Worm (Caenorhabditis elegans) whole organism, mixed stage, embryonic: ENCODE results near the gene srsx-33.

Source experiments
- bed-3 ChIP-seq: fragments of 200-800 bp; sonication (Bioruptor generic); optimal IDR thresholded peaks from 3 replicates; lab custom pipeline; 2018; ENCODE audit warnings: mild to moderate bottlenecking, missing genetic modification characterization, moderate library complexity, missing compliant biosample characterization
- blmp-1 ChIP-seq: fragments of 150-350 bp; optimal IDR thresholded peaks from 2 replicates; lab custom pipeline; 2014; ENCODE audit warnings: missing biosample characterization, missing genetic modification characterization
- lin-13 ChIP-seq: fragments of 150-350 bp; optimal IDR thresholded peaks from 2 replicates; lab custom pipeline; 2014; ENCODE audit warnings: missing biosample characterization, missing genetic modification characterization
- mab-5 ChIP-seq: fragments of 150-350 bp; optimal IDR thresholded peaks from 2 replicates; lab custom pipeline; 2014; ENCODE audit warnings: missing biosample characterization, missing genetic modification characterization
- mep-1 ChIP-seq: fragments of 150-350 bp; optimal IDR thresholded peaks from 2 replicates; lab custom pipeline; 2017; ENCODE audit warnings: missing biosample characterization, missing genetic modification reagents, missing genetic modification characterization, inconsistent platforms
- mls-2 ChIP-seq: sonication (generic microtip); optimal IDR thresholded peaks from 2 replicates; lab custom pipeline; 2016; ENCODE audit warnings: mild to moderate bottlenecking, missing genetic modification characterization, moderate library complexity, missing compliant biosample characterization
- nhr-2 ChIP-seq: fragments of 150-350 bp; optimal IDR thresholded peaks from 2 replicates; lab custom pipeline; 2014; ENCODE audit warnings: missing biosample characterization, missing genetic modification characterization
- nhr-237 ChIP-seq: fragments of 150-350 bp; optimal IDR thresholded peaks from 2 replicates; lab custom pipeline; 2014; ENCODE audit warnings: missing biosample characterization, missing genetic modification characterization
- nhr-76 ChIP-seq: sonication (generic microtip); optimal IDR thresholded peaks from 2 replicates; lab custom pipeline; 2017; ENCODE audit warnings: missing biosample characterization, missing genetic modification characterization
- pha-4 ChIP-seq: fragments of 150-350 bp; optimal IDR thresholded peaks from 2 replicates; lab custom pipeline; 2018; ENCODE audit warnings: missing biosample characterization, missing genetic modification reagents, missing genetic modification characterization
- snpc-4 ChIP-seq: fragments of 150-350 bp; optimal IDR thresholded peaks from 2 replicates; lab custom pipeline; 2014; ENCODE audit warnings: missing biosample characterization, missing genetic modification characterization
- unc-120 ChIP-seq: sonication (generic microtip); optimal IDR thresholded peaks from 2 replicates; lab custom pipeline; 2017; ENCODE audit warnings: missing genetic modification characterization, missing compliant biosample characterization; ENCODE audit not compliant: poor library complexity, severe bottlenecking
- unc-39 ChIP-seq: fragments of 150-350 bp; optimal IDR thresholded peaks from 2 replicates; lab custom pipeline; 2014; ENCODE audit warnings: missing biosample characterization, missing genetic modification characterization

DNA sequence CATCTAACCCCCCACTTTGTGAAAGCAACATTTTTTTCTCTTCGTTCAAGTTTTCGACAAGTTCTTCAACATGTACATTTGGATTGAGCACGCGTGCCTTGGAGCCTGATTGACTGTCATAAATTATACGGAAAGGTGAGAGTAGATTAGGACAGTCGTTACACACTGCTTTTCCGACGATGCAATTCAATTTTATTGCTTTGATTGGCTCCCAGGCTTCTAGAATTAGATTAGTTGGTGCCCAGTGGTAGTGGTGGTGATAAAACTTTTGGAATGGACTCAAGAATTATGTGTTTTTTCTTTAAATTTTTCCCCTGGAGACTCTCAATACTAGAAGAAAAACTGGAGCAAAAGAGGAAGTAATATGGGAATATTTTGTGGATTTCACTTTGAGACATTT, 47.9 kb downstream of the srsx-33 start:
- TF ChIP-seq nhr-76 (tag; lab: Kevin White, UChicago) (no peak), lin-13 (tag; lab: Kevin White, UChicago) (no peak), pha-4 (no peak), mls-2 (no peak), nhr-237 (tag; lab: Kevin White, UChicago) (no peak), snpc-4 (tag; lab: Kevin White, UChicago) (no peak), blmp-1 (tag; lab: Kevin White, UChicago) (no peak), unc-39 (no peak), mab-5 (tag; lab: Kevin White, UChicago) (no peak), mep-1 (tag; lab: Kevin White, UChicago) (no peak), bed-3 (GFP tag; lab: Kevin White, UChicago) (no peak), nhr-2 (tag; lab: Kevin White, UChicago) (no peak), unc-120 (tag; lab: Kevin White, UChicago) (no peak)
